Fruit fly (Drosophila melanogaster): ENCODE results near the gene CG9386.

CG9386 gene

DNA sequence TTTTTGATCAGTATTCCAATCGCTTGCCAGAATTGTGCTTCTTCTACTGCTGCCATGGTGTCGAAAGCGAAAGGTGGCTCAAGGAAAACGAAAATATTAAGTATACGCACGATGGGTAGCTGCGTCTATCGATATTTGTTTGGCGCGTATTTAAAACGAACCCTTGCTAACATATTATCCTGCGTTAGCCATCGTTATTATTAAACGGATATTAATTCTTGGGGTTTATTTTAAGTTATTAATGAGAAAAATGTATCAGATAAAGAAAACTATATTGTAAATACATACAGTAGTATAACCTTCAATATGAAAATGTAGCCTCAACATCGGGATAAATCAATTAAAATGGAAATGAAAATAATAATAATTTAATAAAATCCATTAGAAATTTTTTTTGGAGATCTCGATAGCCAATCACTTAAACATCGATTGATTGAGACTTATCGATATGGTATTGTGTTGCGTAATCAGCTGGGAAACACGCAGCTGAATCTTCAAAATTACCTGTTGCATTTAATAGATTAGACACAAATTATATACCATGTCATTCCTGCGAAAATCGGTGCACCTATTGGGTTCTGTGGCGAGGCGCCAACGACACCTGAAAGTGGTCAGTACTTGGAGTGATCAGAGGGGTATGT, at the start of gene CG9386, which contains the start of gene BckdhA (continued):
- peak; percentile 85 for TF ChIP-seq Dll (GFP tag; IDR thresholded peaks at IDR 0.05; ENCODE audit: partially characterized antibody)
- no peak for TF ChIP-seq CG1233 (GFP tag; optimal IDR thresholded peaks at IDR 0.05)
- TF ChIP-seq dimm (GFP tag; IDR thresholded peaks at IDR 0.05): no peak
- TF ChIP-seq Dfd (GFP tag; optimal IDR thresholded peaks at IDR 0.05): no peak
- TF ChIP-seq CG17568 (GFP tag; optimal IDR thresholded peaks at IDR 0.05): no peak
- no peak for TF ChIP-seq Atf6 (GFP tag; IDR thresholded peaks at IDR 0.05)
- TF ChIP-seq kay (GFP tag; optimal IDR thresholded peaks at IDR 0.05): peak; percentile 11
- peak; percentile 27 for TF ChIP-seq CG6765 (GFP tag; optimal IDR thresholded peaks at IDR 0.05)
- TF ChIP-seq fru (optimal IDR thresholded peaks at IDR 0.05): no peak
- no peak for TF ChIP-seq CG8478 (optimal IDR thresholded peaks at IDR 0.05)
- peak; percentile 73 for TF ChIP-seq unc-4 (GFP tag; IDR thresholded peaks at IDR 0.05; ENCODE audit: partially characterized antibody)
- no peak for TF ChIP-seq schlank (tag; optimal IDR thresholded peaks at IDR 0.05)
- TF ChIP-seq so (GFP tag; IDR thresholded peaks at IDR 0.05): no peak
- TF ChIP-seq CG18011 (GFP tag; optimal IDR thresholded peaks at IDR 0.05): peak; percentile 2
- no peak for TF ChIP-seq HLHmδ (GFP tag; optimal IDR thresholded peaks at IDR 0.05)
- TF ChIP-seq Scr (GFP tag; IDR thresholded peaks at IDR 0.05; ENCODE audit: partially characterized antibody): peak; percentile 81
- peak; percentile 60; the same call in 1 of the 2 replicates for TF ChIP-seq nerfin-2 (GFP tag; IDR thresholded peaks at IDR 0.05; ENCODE audit: partially characterized antibody)
- peak; percentile 16 for TF ChIP-seq CG18764 (GFP tag; optimal IDR thresholded peaks at IDR 0.05)
- TF ChIP-seq CG10366 (GFP tag; IDR thresholded peaks at IDR 0.05): peak; percentile 28; the same call in 1 of the 2 replicates
- TF ChIP-seq Lim3 (GFP tag; IDR thresholded peaks at IDR 0.05): no peak
- no peak for TF ChIP-seq CG10274 (GFP tag; optimal IDR thresholded peaks at IDR 0.05)
- peak; percentile 49 for TF ChIP-seq CG9215 (GFP tag; IDR thresholded peaks at IDR 0.05)
- peak; percentile 84 for TF ChIP-seq BEAF-32 (GFP tag; optimal IDR thresholded peaks at IDR 0.05)
- TF ChIP-seq CG31441 (GFP tag; IDR thresholded peaks at IDR 0.05): peak; percentile 52; the same call in 1 of the 2 replicates
- peak; percentile 44 for TF ChIP-seq CG3281 (GFP tag; optimal IDR thresholded peaks at IDR 0.05)
- no peak for TF ChIP-seq tap (tag; optimal IDR thresholded peaks at IDR 0.05)
- TF ChIP-seq Aef1 (GFP tag; IDR thresholded peaks at IDR 0.05): peak; percentile 13; the same call in 1 of the 3 replicates
- TF ChIP-seq CG2678 (tag; optimal IDR thresholded peaks at IDR 0.05): peak; percentile 63
- TF ChIP-seq CG6791 (GFP tag; IDR thresholded peaks at IDR 0.05; ENCODE audit: partially characterized antibody): peak; percentile 12; the same call in 1 of the 3 replicates
- peak; percentile 35 for TF ChIP-seq Bteb2 (GFP tag; optimal IDR thresholded peaks at IDR 0.05)
- TF ChIP-seq wor (GFP tag; IDR thresholded peaks at IDR 0.05): no peak
- peak; percentile 14 for TF ChIP-seq CG3163 (GFP tag; optimal IDR thresholded peaks at IDR 0.05)
- peak; percentile 46 for TF ChIP-seq maf-S (GFP tag; optimal IDR thresholded peaks at IDR 0.05)
- TF ChIP-seq CG11398 (GFP tag; optimal IDR thresholded peaks at IDR 0.05): no peak
- TF ChIP-seq CG42726 (GFP tag; IDR thresholded peaks at IDR 0.05; ENCODE audit: partially characterized antibody): peak; percentile 50; the same call in 1 of the 2 replicates
- TF ChIP-seq p53 (GFP tag; optimal IDR thresholded peaks at IDR 0.05): no peak

dm6 chr3R:9604445-9605020, 49.3 kb upstream of the CG9386 start:
- TF ChIP-seq Doc2 (GFP tag; IDR thresholded peaks at IDR 0.05) (no peak), gfzf (GFP tag; optimal IDR thresholded peaks at IDR 0.05) (no peak), chinmo (GFP tag; IDR thresholded peaks at IDR 0.05; ENCODE audit: partially characterized antibody) (0 out of 4 replicates have a peak, but pooled peaks have one; percentile 21), hth (optimal IDR thresholded peaks at IDR 0.05) (peak; percentile 77), CG13624 (GFP tag; optimal IDR thresholded peaks at IDR 0.05) (no peak), CG3726 (GFP tag; IDR thresholded peaks at IDR 0.05) (no peak), tll (GFP tag; optimal IDR thresholded peaks at IDR 0.05) (peak in 1 of 2 experiments; percentile 90), CG7839 (tag; optimal IDR thresholded peaks at IDR 0.05) (no peak), CrebB (tag; optimal IDR thresholded peaks at IDR 0.05) (no peak), Ets65A (GFP tag) (peak; percentile 56), ab (GFP tag; optimal IDR thresholded peaks at IDR 0.05) (no peak), CG6254 (GFP tag; optimal IDR thresholded peaks at IDR 0.05) (no peak), CG9876 (GFP tag; optimal IDR thresholded peaks at IDR 0.05) (no peak), pros (GFP tag; optimal IDR thresholded peaks at IDR 0.05) (peak; percentile 46), oc (tag; optimal IDR thresholded peaks at IDR 0.05) (no peak)

All from whole organism, embryonic.